Fruit fly (Drosophila melanogaster): ENCODE data around the gene CG11279.

DNA sequence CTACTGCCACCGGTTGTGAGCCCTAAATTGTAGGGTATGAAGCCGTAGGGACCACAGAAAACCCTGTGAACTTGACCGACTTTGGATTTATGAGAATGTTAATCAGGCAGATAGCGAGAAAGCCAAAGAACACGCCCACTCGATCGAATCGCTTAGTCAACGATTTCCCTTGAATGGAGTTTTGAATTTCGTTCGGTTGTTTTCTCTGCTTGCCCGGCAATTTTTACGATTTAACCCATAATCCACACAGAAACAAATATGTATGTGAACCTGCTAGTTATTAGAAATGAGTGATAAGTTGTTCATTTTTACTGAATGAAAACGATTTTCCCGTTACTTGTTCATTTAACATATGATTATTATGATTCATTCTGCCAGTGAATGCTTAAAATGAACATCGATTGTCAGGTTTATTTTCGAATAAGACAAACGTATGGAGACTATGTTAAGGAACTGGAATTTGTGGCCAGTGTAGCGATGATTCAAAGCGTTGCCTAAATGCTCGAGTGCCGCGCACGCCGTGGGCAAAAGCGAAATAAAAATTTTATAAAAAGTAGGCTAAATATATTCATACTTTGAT, 16.6 kb upstream of the CG11279 start:
- TF ChIP-seq N (GFP tag; optimal IDR thresholded peaks at IDR 0.05) (no peak), CG9705 (GFP tag; optimal IDR thresholded peaks at IDR 0.05) (no peak), OdsH (GFP tag; optimal IDR thresholded peaks at IDR 0.05) (no peak), Dif (GFP tag; optimal IDR thresholded peaks at IDR 0.05; ENCODE audit: partially characterized antibody) (no peak)
